Fruit fly (Drosophila melanogaster) whole organism, embryonic: Measurements from ENCODE around the gene meigo.
A peak's percentile ranks its signal among the peaks of the same experiment; 100 is the strongest.

Source experiments
- CG10209 ChIP-seq: fragments of 200-800 bp; sonication (Bioruptor generic); optimal IDR thresholded peaks from 3 replicates; lab custom pipeline; 2017; ENCODE audit warnings: missing biosample characterization, mild to moderate bottlenecking, missing genetic modification characterization, missing genetic modification reagents
- CG10267 ChIP-seq: fragments of 200-800 bp; sonication (Bioruptor generic); optimal IDR thresholded peaks from 2 replicates; lab custom pipeline; 2018; ENCODE audit warnings: missing biosample characterization, mild to moderate bottlenecking, missing genetic modification characterization, moderate library complexity
- CG10366 ChIP-seq: fragments of 200-800 bp; sonication (Bioruptor generic); IDR thresholded peaks from 2 replicates; pipeline ENCODE4 v1.3.6; 2022; ENCODE audit warnings: missing biosample characterization, missing genetic modification characterization
- CG1233 ChIP-seq: fragments of 200-800 bp; sonication (Bioruptor generic); optimal IDR thresholded peaks from 4 replicates; lab custom pipeline; 2018; ENCODE audit warnings: missing biosample characterization, mild to moderate bottlenecking, missing genetic modification characterization
- CG13894 ChIP-seq: fragments of 200-800 bp; sonication (Bioruptor generic); optimal IDR thresholded peaks from 3 replicates; lab custom pipeline; 2018; ENCODE audit warnings: missing biosample characterization, mild to moderate bottlenecking, missing genetic modification characterization, moderate library complexity
- CG14667 ChIP-seq: fragments of 200-800 bp; sonication (Bioruptor generic); IDR thresholded peaks from 2 replicates; pipeline ENCODE4 v1.3.6; 2022; ENCODE audit warnings: missing biosample characterization, missing genetic modification characterization
- CG15479 ChIP-seq: fragments of 200-800 bp; sonication (Bioruptor generic); optimal IDR thresholded peaks from 3 replicates; lab custom pipeline; 2019; ENCODE audit warnings: missing biosample characterization, mild to moderate bottlenecking, missing genetic modification characterization, moderate library complexity
- CG18262 ChIP-seq: fragments of 200-800 bp; optimal IDR thresholded peaks from 3 replicates; lab custom pipeline; 2019; ENCODE audit warnings: missing biosample characterization, mild to moderate bottlenecking, missing genetic modification characterization, moderate library complexity
- CG2120 ChIP-seq: fragments of 200-800 bp; sonication (Bioruptor generic); optimal IDR thresholded peaks from 3 replicates; lab custom pipeline; 2016; ENCODE audit warnings: missing biosample characterization, missing genetic modification characterization
- CG2129 ChIP-seq: fragments of 200-800 bp; sonication (Bioruptor generic); IDR thresholded peaks from 2 replicates; pipeline ENCODE4 v1.3.6; 2022; ENCODE audit warnings: missing biosample characterization, missing genetic modification characterization; ENCODE audit not compliant: partially characterized antibody
- CG2712 ChIP-seq: fragments of 200-800 bp; optimal IDR thresholded peaks from 3 replicates; lab custom pipeline; 2019; ENCODE audit warnings: missing biosample characterization, mild to moderate bottlenecking, missing genetic modification characterization, moderate library complexity
- CG33213 ChIP-seq: fragments of 200-800 bp; sonication (Bioruptor generic); optimal IDR thresholded peaks from 3 replicates; lab custom pipeline; 2016; ENCODE audit warnings: missing biosample characterization, missing genetic modification characterization
- CG3838 ChIP-seq: fragments of 200-800 bp; sonication (Bioruptor generic); optimal IDR thresholded peaks from 3 replicates; lab custom pipeline; 2016; ENCODE audit warnings: missing biosample characterization, missing genetic modification characterization
- CG3995 ChIP-seq: fragments of 200-800 bp; sonication (Bioruptor generic); optimal IDR thresholded peaks from 3 replicates; lab custom pipeline; 2016; ENCODE audit warnings: missing biosample characterization, missing genetic modification characterization
- CG4707 ChIP-seq: fragments of 200-800 bp; sonication (Bioruptor generic); optimal IDR thresholded peaks from 2 replicates; lab custom pipeline; 2018; ENCODE audit warnings: missing biosample characterization, mild to moderate bottlenecking, missing genetic modification characterization, moderate library complexity
- CG5953 ChIP-seq: fragments of 200-800 bp; sonication (Bioruptor generic); IDR thresholded peaks from 2 replicates; pipeline ENCODE4 v1.3.6; 2022; ENCODE audit warnings: missing biosample characterization, missing genetic modification characterization
- CG6254 ChIP-seq: fragments of 200-800 bp; sonication (Bioruptor generic); optimal IDR thresholded peaks from 3 replicates; lab custom pipeline; 2017; ENCODE audit warnings: mild to moderate bottlenecking, missing biosample characterization, missing genetic modification reagents, missing genetic modification characterization
- CG8089 ChIP-seq: fragments of 200-800 bp; sonication (Bioruptor generic); optimal IDR thresholded peaks from 3 replicates; lab custom pipeline; 2016; ENCODE audit warnings: missing biosample characterization, missing genetic modification characterization
- CG8765 ChIP-seq: fragments of 200-800 bp; sonication (Bioruptor generic); IDR thresholded peaks from 2 replicates; pipeline ENCODE4 v1.3.6; 2022; ENCODE audit warnings: missing biosample characterization, missing genetic modification characterization
- CG8944 ChIP-seq: fragments of 200-800 bp; sonication (Bioruptor generic); optimal IDR thresholded peaks from 3 replicates; lab custom pipeline; 2016; ENCODE audit warnings: missing biosample characterization, missing genetic modification characterization
- CG9817 ChIP-seq: fragments of 200-800 bp; sonication (Bioruptor generic); optimal IDR thresholded peaks from 2 replicates; lab custom pipeline; 2018; ENCODE audit warnings: missing biosample characterization, mild to moderate bottlenecking, missing genetic modification characterization, moderate library complexity
- CHES-1-like ChIP-seq: fragments of 200-800 bp; sonication (Bioruptor generic); optimal IDR thresholded peaks from 2 replicates; lab custom pipeline; 2016; ENCODE audit warnings: missing biosample characterization, missing genetic modification characterization
- Doc2 ChIP-seq: fragments of 200-800 bp; sonication (Bioruptor generic); IDR thresholded peaks from 2 replicates; pipeline ENCODE4 v1.3.6; 2022; ENCODE audit warnings: missing biosample characterization, missing genetic modification characterization
- Hr3 ChIP-seq: fragments of 200-800 bp; sonication (Bioruptor generic); optimal IDR thresholded peaks from 3 replicates; lab custom pipeline; 2016; ENCODE audit warnings: missing biosample characterization, missing genetic modification characterization
- Lpt ChIP-seq: fragments of >200 bp; optimal IDR thresholded peaks from 2 replicates; lab custom pipeline; 2018; ENCODE audit warnings: missing biosample characterization, missing genetic modification characterization
- MESR4 ChIP-seq: fragments of 200-800 bp; sonication (Bioruptor generic); optimal IDR thresholded peaks from 2 replicates; lab custom pipeline; 2018; ENCODE audit warnings: missing biosample characterization, mild to moderate bottlenecking, missing genetic modification characterization, moderate library complexity
- Mrtf ChIP-seq: fragments of 200-800 bp; sonication (Bioruptor generic); IDR thresholded peaks from 3 replicates; pipeline ENCODE4 v1.3.6; 2022; ENCODE audit warnings: missing biosample characterization, missing genetic modification characterization
- Myb ChIP-seq: fragments of 200-800 bp; sonication (Bioruptor generic); optimal IDR thresholded peaks from 2 replicates; lab custom pipeline; 2016; ENCODE audit warnings: missing biosample characterization, missing genetic modification characterization
- Oaz ChIP-seq: fragments of 200-800 bp; sonication (Bioruptor generic); IDR thresholded peaks from 2 replicates; pipeline ENCODE4 v1.3.6; 2022; ENCODE audit warnings: missing biosample characterization, missing genetic modification characterization
- Ravus ChIP-seq: fragments of 200-800 bp; sonication (Bioruptor generic); IDR thresholded peaks from 2 replicates; pipeline ENCODE4 v1.3.6; 2022; ENCODE audit warnings: missing biosample characterization, missing genetic modification characterization
- TFAM ChIP-seq: fragments of 200-800 bp; sonication (Bioruptor generic); optimal IDR thresholded peaks from 2 replicates; lab custom pipeline; 2017; ENCODE audit warnings: missing biosample characterization, missing genetic modification characterization, inconsistent platforms
- Taf1 ChIP-seq: fragments of 200-800 bp; sonication (Bioruptor generic); IDR thresholded peaks from 2 replicates; pipeline ENCODE4 v1.3.6; 2022; ENCODE audit warnings: missing biosample characterization, missing genetic modification characterization
- amos ChIP-seq: fragments of 200-800 bp; sonication (Bioruptor generic); IDR thresholded peaks from 2 replicates; pipeline ENCODE4 v1.3.6; 2022; ENCODE audit warnings: missing biosample characterization, missing genetic modification characterization; ENCODE audit not compliant: partially characterized antibody
- aop ChIP-seq: fragments of 200-800 bp; sonication (Bioruptor generic); IDR thresholded peaks from 2 replicates; pipeline ENCODE4 v1.3.6; 2022; ENCODE audit warnings: missing biosample characterization, missing genetic modification characterization
- br ChIP-seq: fragments of >200 bp; optimal IDR thresholded peaks from 2 replicates; lab custom pipeline; 2017
- btn ChIP-seq: fragments of 200-800 bp; sonication (Bioruptor generic); optimal IDR thresholded peaks from 2 replicates; lab custom pipeline; 2016; ENCODE audit warnings: missing biosample characterization, missing genetic modification characterization
- cas ChIP-seq: fragments of 200-800 bp; sonication (Bioruptor generic); IDR thresholded peaks from 2 replicates; pipeline ENCODE4 v1.3.6; 2022; ENCODE audit warnings: missing biosample characterization, missing genetic modification characterization
- crc ChIP-seq: fragments of 200-800 bp; sonication (Bioruptor generic); optimal IDR thresholded peaks from 2 replicates; lab custom pipeline; 2016; ENCODE audit warnings: missing biosample characterization, missing genetic modification characterization
- dmrt99B ChIP-seq: fragments of 200-800 bp; sonication (Bioruptor generic); optimal IDR thresholded peaks from 2 replicates; lab custom pipeline; 2018; ENCODE audit warnings: missing biosample characterization, mild to moderate bottlenecking, missing genetic modification characterization, moderate library complexity
- h ChIP-seq: fragments of >200 bp; optimal IDR thresholded peaks from 2 replicates; lab custom pipeline; 2017
- inv ChIP-seq: fragments of 200-800 bp; sonication (Bioruptor generic); IDR thresholded peaks from 2 replicates; pipeline ENCODE4 v1.3.6; 2022; ENCODE audit warnings: missing biosample characterization, missing genetic modification characterization; ENCODE audit not compliant: partially characterized antibody
- jing ChIP-seq: fragments of 200-800 bp; sonication (Bioruptor generic); optimal IDR thresholded peaks from 2 replicates; lab custom pipeline; 2018; ENCODE audit warnings: missing biosample characterization, mild to moderate bottlenecking, missing genetic modification characterization
- lov ChIP-seq, 2 experiments: fragments of 200-800 bp in 1 of 2; fragments of >200 bp in 1 of 2; sonication (Bioruptor generic) in 1 of 2; IDR thresholded peaks in 1 of 2; optimal IDR thresholded peaks in 1 of 2; 2 replicates in 1 of 2; 3 replicates in 1 of 2; pipeline versions ENCODE4 v1.3.6 to Lab custom; 2017 to 2022; ENCODE audit warnings: missing biosample characterization in 1 of 2, missing genetic modification characterization in 1 of 2
- nau ChIP-seq: fragments of 200-800 bp; sonication (Bioruptor generic); optimal IDR thresholded peaks from 3 replicates; lab custom pipeline; 2017; ENCODE audit warnings: missing biosample characterization, mild to moderate bottlenecking, missing genetic modification characterization, missing genetic modification reagents
- nmo ChIP-seq: fragments of 200-800 bp; sonication (Bioruptor generic); optimal IDR thresholded peaks from 2 replicates; lab custom pipeline; 2018; ENCODE audit warnings: missing biosample characterization, mild to moderate bottlenecking, missing genetic modification characterization, moderate library complexity
- psq ChIP-seq: fragments of 200-800 bp; sonication (Bioruptor generic); optimal IDR thresholded peaks from 2 replicates; lab custom pipeline; 2017; ENCODE audit warnings: missing biosample characterization, missing genetic modification characterization
- sna ChIP-seq: fragments of 200-800 bp; sonication (Bioruptor generic); IDR thresholded peaks from 2 replicates; pipeline ENCODE4 v1.3.6; 2022; ENCODE audit warnings: missing biosample characterization, missing genetic modification characterization; ENCODE audit not compliant: partially characterized antibody
- trem ChIP-seq: fragments of 200-800 bp; optimal IDR thresholded peaks from 3 replicates; lab custom pipeline; 2019; ENCODE audit warnings: missing biosample characterization, mild to moderate bottlenecking, missing genetic modification characterization, moderate library complexity
- vfl ChIP-seq: fragments of 200-800 bp; sonication (Bioruptor generic); optimal IDR thresholded peaks from 2 replicates; lab custom pipeline; 2016; ENCODE audit warnings: missing biosample characterization, missing genetic modification characterization
- zfh1 ChIP-seq: fragments of 200-800 bp; sonication (Bioruptor generic); IDR thresholded peaks from 3 replicates; pipeline ENCODE4 v1.3.6; 2022; ENCODE audit warnings: missing biosample characterization, missing genetic modification characterization

meigo gene

dm6 chr3R:21179592-21180390 is 41.7 kb downstream of the meigo start (continued):
- peak; percentile 22; the same call in 1 of the 2 replicates for TF ChIP-seq inv (GFP tag; lab: Robert Waterston, UW)
- peak; percentile 45 for TF ChIP-seq CG3995
- TF ChIP-seq br = no peak
- no peak for TF ChIP-seq Taf1 (GFP tag; lab: Robert Waterston, UW)
- no peak for TF ChIP-seq CG18262 (tag; lab: Kevin White, UChicago)
- TF ChIP-seq amos (GFP tag; lab: Robert Waterston, UW) = peak; percentile 48; the same call in 1 of the 2 replicates
- TF ChIP-seq CG2120 (GFP tag; lab: Kevin White, UChicago) = no peak
- no peak for TF ChIP-seq psq (GFP tag; lab: Kevin White, UChicago)
- no peak for TF ChIP-seq Oaz (GFP tag; lab: Robert Waterston, UW)
- TF ChIP-seq CG9817 = no peak
- no peak for TF ChIP-seq CG10209
- no peak for TF ChIP-seq lov (optimal IDR thresholded peaks at IDR 0.05; lab: Kevin White, UChicago)
- no peak for TF ChIP-seq lov (GFP tag; IDR thresholded peaks at IDR 0.05; lab: Robert Waterston, UW)
- TF ChIP-seq CG13894 = no peak
- TF ChIP-seq dmrt99B = no peak
- no peak for TF ChIP-seq CG5953 (GFP tag; lab: Robert Waterston, UW)
- no peak for TF ChIP-seq CG1233 (GFP tag; lab: Kevin White, UChicago)
- no peak for TF ChIP-seq vfl (GFP tag; lab: Kevin White, UChicago)
- TF ChIP-seq CG4707 (GFP tag; lab: Kevin White, UChicago) = no peak
- TF ChIP-seq cas (GFP tag; lab: Robert Waterston, UW) = no peak
- no peak for TF ChIP-seq CHES-1-like (GFP tag; lab: Kevin White, UChicago)
- TF ChIP-seq CG2129 (GFP tag; lab: Robert Waterston, UW) = no peak
- TF ChIP-seq CG14667 = no peak
- TF ChIP-seq CG8089 (GFP tag; lab: Kevin White, UChicago) = no peak
- no peak for TF ChIP-seq MESR4 (GFP tag; lab: Kevin White, UChicago)
- TF ChIP-seq crc = no peak
- TF ChIP-seq CG6254 (GFP tag; lab: Kevin White, UChicago) = no peak
- no peak for TF ChIP-seq CG10366
- TF ChIP-seq nmo (GFP tag; lab: Kevin White, UChicago) = peak; percentile 27
- no peak for TF ChIP-seq TFAM (GFP tag; lab: Kevin White, UChicago)
- TF ChIP-seq trem (tag; lab: Kevin White, UChicago) = peak; percentile 20
- TF ChIP-seq Myb (GFP tag; lab: Kevin White, UChicago) = no peak
- no peak for TF ChIP-seq Doc2
- no peak for TF ChIP-seq h (lab: Kevin White, UChicago)
- TF ChIP-seq Lpt (GFP tag; lab: Kevin White, UChicago) = no peak
- no peak for TF ChIP-seq nau (GFP tag; lab: Kevin White, UChicago)
- TF ChIP-seq CG10267 (tag; lab: Kevin White, UChicago) = no peak
- TF ChIP-seq jing (GFP tag; lab: Kevin White, UChicago) = no peak
- TF ChIP-seq zfh1 (GFP tag; lab: Robert Waterston, UW) = no peak
- no peak for TF ChIP-seq Ravus (GFP tag; lab: Robert Waterston, UW)
- TF ChIP-seq Hr3 (GFP tag; lab: Kevin White, UChicago) = no peak
- TF ChIP-seq sna (GFP tag; lab: Robert Waterston, UW) = no peak
- TF ChIP-seq CG8765 = no peak
- TF ChIP-seq CG15479 (GFP tag; lab: Kevin White, UChicago) = no peak
- TF ChIP-seq CG33213 = no peak
- TF ChIP-seq CG2712 (tag; lab: Kevin White, UChicago) = no peak
- TF ChIP-seq aop (GFP tag; lab: Robert Waterston, UW) = no peak
- no peak for TF ChIP-seq CG8944
- no peak for TF ChIP-seq btn (GFP tag; lab: Kevin White, UChicago)
- no peak for TF ChIP-seq CG3838 (GFP tag; lab: Kevin White, UChicago)
- no peak for TF ChIP-seq Mrtf (GFP tag; lab: Robert Waterston, UW)
